Fruit fly (Drosophila melanogaster) S2 (cell line): Measurements from ENCODE around the gene CG18809.

ENCODE experiments used
- CG8478 ChIP-seq: fragments of >200 bp; optimal IDR thresholded peaks from 2 replicates; lab custom pipeline; 2018
- CTCF ChIP-seq, 2 experiments: fragments of >200 bp; optimal IDR thresholded peaks; 2 replicates each; lab custom pipeline; 2018

DNA sequence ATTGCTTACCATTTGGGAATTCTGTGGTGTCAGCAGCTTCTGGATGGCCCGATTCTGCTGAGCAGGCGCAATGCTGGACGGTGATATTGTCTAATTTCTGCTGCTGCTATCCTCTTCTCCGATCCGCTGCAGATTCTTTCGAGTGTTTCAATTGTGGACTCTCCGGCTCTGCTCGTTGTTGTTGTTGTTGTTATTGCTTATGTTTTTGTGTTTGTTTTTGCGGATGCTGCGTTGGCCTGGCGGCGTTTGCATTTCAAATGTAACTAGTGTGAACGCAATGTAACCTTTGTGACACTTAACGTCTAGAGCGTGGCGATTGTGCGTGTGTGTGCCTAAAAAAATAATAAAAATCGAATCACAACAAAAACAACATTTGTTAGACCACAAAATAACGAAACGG lies 32.2 kb downstream of the CG18809 start:
- no peak for TF ChIP-seq CTCF (optimal IDR thresholded peaks at IDR 0.05; lab: Kevin White, UChicago)
- TF ChIP-seq CG8478 (lab: Kevin White, UChicago), result no peak
